Fruit fly (Drosophila melanogaster): ENCODE data around the gene mRpL47.
A peak's percentile ranks its signal among the peaks of the same experiment; 100 is the strongest.

The mRpL47 gene

DNA sequence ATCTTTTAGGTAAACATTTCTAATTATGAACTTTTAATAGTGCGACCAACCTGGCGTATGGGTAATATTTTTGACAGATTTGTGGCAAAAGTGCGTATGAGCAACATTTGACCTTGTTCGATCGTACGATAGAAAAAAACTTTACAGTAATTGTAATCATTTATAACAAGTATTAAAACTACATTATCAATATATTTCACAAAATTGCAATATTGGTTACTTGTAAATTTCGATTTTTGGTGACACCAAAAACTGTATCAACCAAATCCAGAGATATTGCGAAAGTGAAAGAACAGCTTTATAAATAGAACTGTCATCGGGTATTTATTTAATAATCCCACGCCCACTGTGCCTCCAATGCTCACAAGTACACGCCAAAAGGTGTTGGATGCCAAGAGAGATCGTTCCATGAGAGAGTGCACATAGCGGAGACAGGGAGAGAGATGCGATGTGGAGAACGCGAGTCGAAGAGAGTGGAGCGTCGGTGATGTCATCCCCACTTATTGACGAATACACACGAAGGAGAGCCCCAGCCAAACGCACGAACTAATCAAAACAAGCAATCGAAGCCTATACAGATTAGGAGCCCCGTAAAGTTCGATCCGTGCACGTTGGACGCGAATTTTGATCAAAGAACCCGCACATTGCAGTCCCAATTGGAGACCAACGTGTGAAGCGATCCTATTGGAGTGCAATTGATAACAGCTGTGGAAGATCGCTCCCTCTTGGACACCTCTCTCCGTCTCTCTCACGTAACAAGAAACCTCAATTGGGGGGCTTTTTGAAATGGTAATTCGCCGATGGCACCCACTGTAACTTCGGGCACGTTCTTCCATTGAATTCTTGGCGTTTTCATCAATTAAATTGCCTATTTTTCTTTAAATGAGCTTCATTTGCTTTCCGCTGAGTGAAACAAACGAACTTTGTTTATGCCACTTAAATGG, 17.7 kb upstream of the mRpL47 start (continued):
- TF ChIP-seq Hr39 (optimal IDR thresholded peaks at IDR 0.05) (no peak), CG10462 (GFP tag; optimal IDR thresholded peaks at IDR 0.05) (peak; percentile 86), Usf (GFP tag; optimal IDR thresholded peaks at IDR 0.05) (peak; percentile 96), slou (GFP tag; optimal IDR thresholded peaks at IDR 0.05) (peak; percentile 84), hkb (optimal IDR thresholded peaks at IDR 0.05) (no peak), hkb (GFP tag; IDR thresholded peaks at IDR 0.05) (peak; percentile 89), CG1233 (GFP tag; optimal IDR thresholded peaks at IDR 0.05) (peak; percentile 96), sqz (GFP tag; optimal IDR thresholded peaks at IDR 0.05) (peak; percentile 91), dmrt99B (tag; optimal IDR thresholded peaks at IDR 0.05) (peak; percentile 98), CG18011 (GFP tag; optimal IDR thresholded peaks at IDR 0.05) (peak; percentile 88), CG7556 (GFP tag; optimal IDR thresholded peaks at IDR 0.05) (peak; percentile 99), D (optimal IDR thresholded peaks at IDR 0.05) (no peak), D (GFP tag; optimal IDR thresholded peaks at IDR 0.05) (peak; percentile 98), CG7928 (GFP tag; optimal IDR thresholded peaks at IDR 0.05) (peak; percentile 78), CG11696 (GFP tag; IDR thresholded peaks at IDR 0.05) (peak; percentile 61), Abd-B (GFP tag; optimal IDR thresholded peaks at IDR 0.05) (peak; percentile 94), CG32772 (GFP tag; IDR thresholded peaks at IDR 0.05) (peak; percentile 85), CG17612 (GFP tag; IDR thresholded peaks at IDR 0.05) (peak; percentile 33; the same call in 1 of the 2 replicates), CG9797 (GFP tag; optimal IDR thresholded peaks at IDR 0.05) (peak; percentile 52), Dbx (GFP tag; IDR thresholded peaks at IDR 0.05) (peak; percentile 82), CG14667 (GFP tag; IDR thresholded peaks at IDR 0.05) (peak; percentile 85), Drgx (GFP tag; IDR thresholded peaks at IDR 0.05) (peak; percentile 91), nerfin-2 (GFP tag; IDR thresholded peaks at IDR 0.05; ENCODE audit: partially characterized antibody) (0 out of 2 replicates have a peak, but pooled peaks have one; percentile 34), NfI (GFP tag; optimal IDR thresholded peaks at IDR 0.05) (peak; percentile 95), gsb-n (tag; optimal IDR thresholded peaks at IDR 0.05) (peak; percentile 91), bsh (GFP tag; optimal IDR thresholded peaks at IDR 0.05) (peak; percentile 83 to 96), CG9876 (GFP tag; optimal IDR thresholded peaks at IDR 0.05) (peak; percentile 67), BEAF-32 (GFP tag; optimal IDR thresholded peaks at IDR 0.05) (peak; percentile 11), fd102C (GFP tag; optimal IDR thresholded peaks at IDR 0.05) (peak; percentile 20), CG10959 (GFP tag; IDR thresholded peaks at IDR 0.05) (peak; percentile 47), CG7357 (GFP tag; IDR thresholded peaks at IDR 0.05) (peak; percentile 85), kni (GFP tag; optimal IDR thresholded peaks at IDR 0.05) (peak; percentile 88), CG13624 (GFP tag; optimal IDR thresholded peaks at IDR 0.05) (peak; percentile 83), salm (tag; optimal IDR thresholded peaks at IDR 0.05) (peak; percentile 91), usp (GFP tag; optimal IDR thresholded peaks at IDR 0.05) (no peak), unpg (GFP tag; optimal IDR thresholded peaks at IDR 0.05) (peak; percentile 91), nmo (GFP tag; optimal IDR thresholded peaks at IDR 0.05) (peak; percentile 98), zen2 (GFP tag; IDR thresholded peaks at IDR 0.05; ENCODE audit: partially characterized antibody) (no peak; the same call in 2 of the 3 replicates), her (GFP tag; optimal IDR thresholded peaks at IDR 0.05) (peak; percentile 81), exex (tag; optimal IDR thresholded peaks at IDR 0.05) (peak; percentile 44), HLHmδ (GFP tag; optimal IDR thresholded peaks at IDR 0.05) (peak; percentile 39), MBD-R2 (GFP tag; IDR thresholded peaks at IDR 0.05) (peak; percentile 73), corto (GFP tag; optimal IDR thresholded peaks at IDR 0.05) (peak; percentile 91), CG17385 (GFP tag; optimal IDR thresholded peaks at IDR 0.05) (peak; percentile 93), Doc3 (GFP tag; IDR thresholded peaks at IDR 0.05; ENCODE audit: partially characterized antibody) (0 out of 3 replicates have a peak, but pooled peaks have one; percentile 19), Dip3 (GFP tag; optimal IDR thresholded peaks at IDR 0.05) (peak; percentile 93), dpn (GFP tag; optimal IDR thresholded peaks at IDR 0.05) (peak; percentile 94 to 95), pb (GFP tag; optimal IDR thresholded peaks at IDR 0.05) (peak; percentile 91)
